Worm (Caenorhabditis elegans): ENCODE results near the gene gcy-22.

The gcy-22 gene

ce11 chrV:20783642-20784041, 41.2 kb downstream of the gcy-22 start:
- TF ChIP-seq ztf-1 (GFP tag; conservative IDR thresholded peaks at IDR 0.05): no peak
- no peak for TF ChIP-seq ztf-4 (tag; optimal IDR thresholded peaks at IDR 0.05)
- TF ChIP-seq nhr-21 (tag; optimal IDR thresholded peaks at IDR 0.05): no peak
- no peak for TF ChIP-seq blmp-1 (tag; optimal IDR thresholded peaks at IDR 0.05; ENCODE audit: insufficient read depth)
- TF ChIP-seq unc-62 (GFP tag; optimal IDR thresholded peaks at IDR 0.05): no peak
- TF ChIP-seq lin-39 (tag; optimal IDR thresholded peaks at IDR 0.05): no peak
- TF ChIP-seq egl-27 (tag; optimal IDR thresholded peaks at IDR 0.05): no peak

ce11 chrV:20782188-20782587, 42.7 kb downstream of the gcy-22 start:
- TF ChIP-seq egl-27 (tag; optimal IDR thresholded peaks at IDR 0.05): peak; percentile 14
- no peak for TF ChIP-seq aly-2 (tag; optimal IDR thresholded peaks at IDR 0.05)
- peak; percentile 97 for TF ChIP-seq unc-55 (GFP tag; optimal IDR thresholded peaks at IDR 0.05)
- no peak for TF ChIP-seq elt-3 (tag; optimal IDR thresholded peaks at IDR 0.05)
- no peak for TF ChIP-seq nhr-10 (tag; optimal IDR thresholded peaks at IDR 0.05)
- TF ChIP-seq sem-4 (tag; optimal IDR thresholded peaks at IDR 0.05): peak; percentile 85
- TF ChIP-seq ama-1 (optimal IDR thresholded peaks at IDR 0.05): peak; percentile 42
- no peak for TF ChIP-seq dmd-4 (tag; optimal IDR thresholded peaks at IDR 0.05)
- TF ChIP-seq nhr-6 (tag; optimal IDR thresholded peaks at IDR 0.05): peak; percentile 44
- peak; percentile 14 for TF ChIP-seq fos-1 (tag; optimal IDR thresholded peaks at IDR 0.05)
- TF ChIP-seq sma-9 (GFP tag; optimal IDR thresholded peaks at IDR 0.05): peak; percentile 84
- no peak for TF ChIP-seq sma-9 (tag; optimal IDR thresholded peaks at IDR 0.05)
- peak; percentile 82 for TF ChIP-seq crh-2 (tag; optimal IDR thresholded peaks at IDR 0.05)
- peak in 1 of 2 experiments; percentile 78 for TF ChIP-seq lsy-2 (tag; optimal IDR thresholded peaks at IDR 0.05)
- no peak for TF ChIP-seq skn-1 (tag; optimal IDR thresholded peaks at IDR 0.05)
- peak; percentile 59 for TF ChIP-seq C34F6.9 (tag; optimal IDR thresholded peaks at IDR 0.05)
- peak; percentile 38 for TF ChIP-seq snpc-4 (tag; optimal IDR thresholded peaks at IDR 0.05)
- TF ChIP-seq lin-13 (GFP tag; optimal IDR thresholded peaks at IDR 0.05): peak; percentile 46
- no peak for TF ChIP-seq nhr-25 (tag; optimal IDR thresholded peaks at IDR 0.05)
- TF ChIP-seq mdl-1 (tag; optimal IDR thresholded peaks at IDR 0.05): peak; percentile 63 to 88
- peak; percentile 91 for TF ChIP-seq zag-1 (tag; optimal IDR thresholded peaks at IDR 0.05)
- peak; percentile 69 for TF ChIP-seq F13H6.1 (tag; optimal IDR thresholded peaks at IDR 0.05)
- peak; percentile 49 for TF ChIP-seq ztf-4 (tag; optimal IDR thresholded peaks at IDR 0.05)
- TF ChIP-seq nhr-129 (tag; optimal IDR thresholded peaks at IDR 0.05): peak; percentile 82

ce11 chrV:20781346-20781952, 43.4 kb downstream of the gcy-22 start:
- no peak for TF ChIP-seq unc-55 (GFP tag; optimal IDR thresholded peaks at IDR 0.05)
- no peak for TF ChIP-seq nhr-6 (tag; optimal IDR thresholded peaks at IDR 0.05)
- TF ChIP-seq gmeb-1 (tag; optimal IDR thresholded peaks at IDR 0.05): no peak
- no peak for TF ChIP-seq unc-39 (tag; optimal IDR thresholded peaks at IDR 0.05)
- no peak for TF ChIP-seq peb-1 (tag; optimal IDR thresholded peaks at IDR 0.05)
- no peak for TF ChIP-seq nhr-21 (tag; optimal IDR thresholded peaks at IDR 0.05)
- TF ChIP-seq ztf-1 (GFP tag; conservative IDR thresholded peaks at IDR 0.05): no peak
- TF ChIP-seq nhr-23 (tag; optimal IDR thresholded peaks at IDR 0.05): no peak
- no peak for TF ChIP-seq sma-3 (GFP tag; optimal IDR thresholded peaks at IDR 0.05)
- no peak for TF ChIP-seq dmd-4 (tag; optimal IDR thresholded peaks at IDR 0.05)
- no peak for TF ChIP-seq nhr-77 (tag; optimal IDR thresholded peaks at IDR 0.05)
- no peak for TF ChIP-seq lin-11 (tag; optimal IDR thresholded peaks at IDR 0.05)
- TF ChIP-seq aly-2 (tag; optimal IDR thresholded peaks at IDR 0.05): no peak
- no peak for TF ChIP-seq nhr-12 (tag; optimal IDR thresholded peaks at IDR 0.05)
- TF ChIP-seq snpc-4 (tag; optimal IDR thresholded peaks at IDR 0.05): no peak
- no peak for TF ChIP-seq ZK546.5 (tag; optimal IDR thresholded peaks at IDR 0.05)

DNA sequence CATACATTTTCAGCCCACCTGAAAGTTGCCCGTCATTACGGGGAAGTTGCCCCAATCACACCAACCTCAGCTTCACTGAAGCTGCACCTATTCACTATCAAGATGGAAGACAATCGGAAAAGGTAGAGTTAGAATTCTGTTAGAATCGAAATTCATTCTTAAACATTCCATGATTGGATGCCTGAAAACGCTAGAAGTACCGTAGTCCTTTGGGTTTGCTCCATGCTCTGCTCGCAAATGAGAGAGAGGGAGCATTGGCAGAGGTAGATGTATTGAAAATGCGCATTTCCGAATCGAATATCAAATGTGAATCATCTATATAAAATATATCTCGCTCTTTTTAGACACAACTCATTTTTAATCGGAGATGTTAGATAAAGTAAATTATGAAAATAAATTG, 44.5 kb downstream of the gcy-22 start, which contains the start of gene hif-1:
hif-1 (plus strand) TSS at position 8 of the 400 bp plus-strand sequence.
- TF ChIP-seq R02D3.7 (tag; optimal IDR thresholded peaks at IDR 0.05) (no peak), nhr-6 (tag; optimal IDR thresholded peaks at IDR 0.05) (no peak), lsy-2 (tag; optimal IDR thresholded peaks at IDR 0.05) (peak in 1 of 2 experiments; percentile 40), sma-3 (GFP tag; optimal IDR thresholded peaks at IDR 0.05) (no peak)

All from whole organism, L2 larva.